Fruit fly (Drosophila melanogaster) whole organism: ENCODE measurements around the gene Ocho.

Experiments
- EcR ChIP-seq, 2 experiments: fragments of >200 bp; optimal IDR thresholded peaks; 2 replicates each; lab custom pipeline; 2017; ENCODE audit warnings: missing biosample characterization in 2 of 2, missing genetic modification characterization in 2 of 2, missing genetic modification reagents in 2 of 2
- pan ChIP-seq: fragments of >200 bp; optimal IDR thresholded peaks from 2 replicates; lab custom pipeline; 2017
- usp ChIP-seq: fragments of >200 bp; optimal IDR thresholded peaks from 2 replicates; lab custom pipeline; 2017; ENCODE audit warnings: missing biosample characterization, missing genetic modification characterization, mixed read lengths

DNA sequence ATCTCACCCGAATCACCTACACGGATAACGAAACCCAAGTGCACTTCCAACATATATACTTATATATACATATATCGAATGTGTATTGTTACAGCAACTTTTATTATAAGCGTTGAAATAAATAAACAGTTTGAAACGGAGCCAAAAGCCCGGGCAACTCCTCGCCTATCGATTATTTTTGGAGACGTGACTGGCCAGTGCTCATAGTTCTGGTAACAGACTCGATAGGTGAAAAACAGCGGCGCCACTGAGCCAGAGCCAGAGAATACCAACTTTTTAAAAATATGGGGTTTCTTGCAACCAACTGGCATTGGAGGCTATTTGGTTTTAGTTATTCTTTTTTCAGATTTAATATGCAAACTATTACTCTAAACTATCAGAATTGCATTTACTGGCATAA, 31.9 kb upstream of the Ocho start:
- TF ChIP-seq usp (GFP tag; lab: Kevin White, UChicago) (no peak), EcR (GFP tag; optimal IDR thresholded peaks at IDR 0.05; lab: Kevin White, UChicago) (no peak), pan (lab: Kevin White, UChicago) (no peak)
